Fruit fly (Drosophila melanogaster) whole organism, wandering third instar larva: ENCODE data around the gene Nup358.

ENCODE experiments used
- Dfd ChIP-seq: fragments of >200 bp; optimal IDR thresholded peaks from 2 replicates; lab custom pipeline; 2017; ENCODE audit warnings: missing biosample characterization, missing genetic modification characterization
- brk ChIP-seq: fragments of 200-800 bp; sonication (Bioruptor generic); optimal IDR thresholded peaks from 2 replicates; lab custom pipeline; 2016; ENCODE audit warnings: missing biosample characterization, mild to moderate bottlenecking, missing genetic modification characterization
- fru ChIP-seq: fragments of 200-800 bp; sonication (Bioruptor generic); optimal IDR thresholded peaks from 3 replicates; lab custom pipeline; 2016; ENCODE audit warnings: missing biosample characterization, mild to moderate bottlenecking, missing genetic modification characterization
- lola ChIP-seq: fragments of >200 bp; optimal IDR thresholded peaks from 2 replicates; lab custom pipeline; 2017; ENCODE audit warnings: missing biosample characterization, missing genetic modification characterization
- pan ChIP-seq: fragments of >200 bp; optimal IDR thresholded peaks from 2 replicates; lab custom pipeline; 2017

- no peak for TF ChIP-seq lola (GFP tag; lab: Kevin White, UChicago)
- no peak for TF ChIP-seq brk (GFP tag; lab: Kevin White, UChicago)
- no peak for TF ChIP-seq fru (GFP tag; lab: Kevin White, UChicago)
- no peak for TF ChIP-seq pan (lab: Kevin White, UChicago)
- TF ChIP-seq Dfd, result no peak
Measured at dm6 chr3R:25275276-25275675, 26.1 kb downstream of the Nup358 start.
